Fruit fly (Drosophila melanogaster): ENCODE measurements around the gene Sbat.

DNA sequence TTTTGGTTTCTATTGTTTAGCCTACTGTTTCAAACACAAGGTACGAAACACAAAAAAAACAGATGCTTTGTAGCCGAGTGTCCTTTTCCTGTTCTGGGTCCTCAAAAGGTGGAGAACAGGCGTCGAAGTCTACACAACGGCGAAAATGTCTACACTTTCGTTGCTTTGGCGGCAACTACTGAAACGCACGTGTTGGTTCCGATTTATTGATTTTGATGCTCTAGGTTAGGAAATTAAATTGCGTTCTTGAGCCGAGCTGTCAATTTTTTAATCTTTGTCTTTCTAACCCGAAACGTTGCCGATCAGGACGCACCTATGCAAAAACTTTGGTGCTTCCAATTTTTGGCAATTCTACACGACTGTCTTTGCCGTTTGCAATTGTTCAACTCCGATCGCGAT lies 4.4 kb upstream of the Sbat start:
- TF ChIP-seq CG9797 (GFP tag; optimal IDR thresholded peaks at IDR 0.05) (no peak), CG2116 (GFP tag; optimal IDR thresholded peaks at IDR 0.05) (no peak), CG14965 (GFP tag; optimal IDR thresholded peaks at IDR 0.05; ENCODE audit: borderline replicate concordance) (no peak)
